Fruit fly (Drosophila melanogaster) whole organism, embryonic: ENCODE results near the gene CG17327.

Experiments
- ATbp ChIP-seq: fragments of 200-800 bp; sonication (Bioruptor generic); optimal IDR thresholded peaks from 2 replicates; lab custom pipeline; 2017; ENCODE audit warnings: missing biosample characterization, mild to moderate bottlenecking, missing genetic modification characterization, missing genetic modification reagents
- B-H2 ChIP-seq: fragments of 200-800 bp; sonication (Bioruptor generic); optimal IDR thresholded peaks from 2 replicates; lab custom pipeline; 2018; ENCODE audit warnings: missing biosample characterization, mild to moderate bottlenecking, missing genetic modification characterization
- CG10431 ChIP-seq: fragments of 200-800 bp; sonication (Bioruptor generic); optimal IDR thresholded peaks from 3 replicates; lab custom pipeline; 2018; ENCODE audit warnings: missing biosample characterization, mild to moderate bottlenecking, missing genetic modification characterization
- CG10543 ChIP-seq: fragments of 200-800 bp; sonication (Bioruptor generic); optimal IDR thresholded peaks from 3 replicates; lab custom pipeline; 2017; ENCODE audit warnings: missing biosample characterization, mild to moderate bottlenecking, missing genetic modification characterization, moderate library complexity
- CG11456 ChIP-seq: fragments of 200-800 bp; sonication (Bioruptor generic); IDR thresholded peaks from 3 replicates; pipeline ENCODE4 v1.3.6; 2022; ENCODE audit warnings: missing biosample characterization, missing genetic modification characterization
- CG12744 ChIP-seq: fragments of 200-800 bp; sonication (Bioruptor generic); optimal IDR thresholded peaks from 2 replicates; lab custom pipeline; 2016; ENCODE audit warnings: missing biosample characterization, missing genetic modification characterization
- CG13287 ChIP-seq: fragments of 200-800 bp; sonication (Bioruptor generic); IDR thresholded peaks from 2 replicates; pipeline ENCODE4 v1.3.6; 2022; ENCODE audit warnings: missing biosample characterization, missing genetic modification characterization; ENCODE audit not compliant: partially characterized antibody
- CG14965 ChIP-seq: fragments of 200-800 bp; sonication (Bioruptor generic); optimal IDR thresholded peaks from 2 replicates; lab custom pipeline; 2016; ENCODE audit warnings: missing biosample characterization, missing genetic modification characterization, borderline replicate concordance
- CG1602 ChIP-seq: fragments of 200-800 bp; sonication (Bioruptor generic); optimal IDR thresholded peaks from 3 replicates; lab custom pipeline; 2016; ENCODE audit warnings: missing biosample characterization, missing genetic modification characterization
- CG17829 ChIP-seq: fragments of 200-800 bp; optimal IDR thresholded peaks from 2 replicates; lab custom pipeline; 2019; ENCODE audit warnings: missing biosample characterization, mild to moderate bottlenecking, missing genetic modification characterization, moderate library complexity
- CG18619 ChIP-seq: fragments of 200-800 bp; sonication (Bioruptor generic); optimal IDR thresholded peaks from 3 replicates; lab custom pipeline; 2017; ENCODE audit warnings: missing biosample characterization, mild to moderate bottlenecking, missing genetic modification characterization
- CG2120 ChIP-seq: fragments of 200-800 bp; sonication (Bioruptor generic); optimal IDR thresholded peaks from 3 replicates; lab custom pipeline; 2016; ENCODE audit warnings: missing biosample characterization, missing genetic modification characterization
- CG2889 ChIP-seq: fragments of 200-800 bp; sonication (Bioruptor generic); IDR thresholded peaks from 3 replicates; pipeline ENCODE4 v1.3.6; 2022; ENCODE audit warnings: missing biosample characterization, missing genetic modification characterization
- CG4404 ChIP-seq: fragments of 200-800 bp; sonication (Bioruptor generic); IDR thresholded peaks from 2 replicates; pipeline ENCODE4 v1.3.6; 2022; ENCODE audit warnings: missing biosample characterization, missing genetic modification characterization
- CG6175 ChIP-seq: fragments of 200-800 bp; sonication (Bioruptor generic); IDR thresholded peaks from 3 replicates; pipeline ENCODE4 v1.3.6; 2022; ENCODE audit warnings: missing biosample characterization, missing genetic modification characterization
- CG6683 ChIP-seq: fragments of 200-800 bp; sonication (Bioruptor generic); optimal IDR thresholded peaks from 2 replicates; lab custom pipeline; 2017; ENCODE audit warnings: missing biosample characterization, mild to moderate bottlenecking, missing genetic modification characterization, missing genetic modification reagents
- CG7357 ChIP-seq: fragments of 200-800 bp; sonication (Bioruptor generic); IDR thresholded peaks from 3 replicates; pipeline ENCODE4 v1.3.6; 2022; ENCODE audit warnings: missing biosample characterization, missing genetic modification characterization
- CG8089 ChIP-seq: fragments of 200-800 bp; sonication (Bioruptor generic); optimal IDR thresholded peaks from 3 replicates; lab custom pipeline; 2016; ENCODE audit warnings: missing biosample characterization, missing genetic modification characterization
- CG8944 ChIP-seq: fragments of 200-800 bp; sonication (Bioruptor generic); optimal IDR thresholded peaks from 3 replicates; lab custom pipeline; 2016; ENCODE audit warnings: missing biosample characterization, missing genetic modification characterization
- CG9727 ChIP-seq: fragments of 200-800 bp; sonication (Bioruptor generic); optimal IDR thresholded peaks from 3 replicates; lab custom pipeline; 2017; ENCODE audit warnings: missing biosample characterization, mild to moderate bottlenecking, missing genetic modification characterization
- CkIIα-i1 ChIP-seq: fragments of 200-800 bp; sonication (Bioruptor generic); IDR thresholded peaks from 2 replicates; pipeline ENCODE4 v1.3.6; 2022; ENCODE audit warnings: missing biosample characterization, missing genetic modification characterization
- CrebB ChIP-seq: fragments of 200-800 bp; sonication (Bioruptor generic); optimal IDR thresholded peaks from 3 replicates; lab custom pipeline; 2018; ENCODE audit warnings: missing biosample characterization, mild to moderate bottlenecking, missing genetic modification characterization
- D19B ChIP-seq: fragments of 200-800 bp; sonication (Bioruptor generic); optimal IDR thresholded peaks from 2 replicates; lab custom pipeline; 2017; ENCODE audit warnings: missing biosample characterization, mild to moderate bottlenecking, missing genetic modification characterization
- Drgx ChIP-seq: fragments of 200-800 bp; sonication (Bioruptor generic); IDR thresholded peaks from 2 replicates; pipeline ENCODE4 v1.3.6; 2022; ENCODE audit warnings: missing biosample characterization, missing genetic modification characterization
- Ets97D ChIP-seq: fragments of 200-800 bp; sonication (Bioruptor generic); optimal IDR thresholded peaks from 3 replicates; lab custom pipeline; 2016; ENCODE audit warnings: missing biosample characterization, missing genetic modification characterization
- Fer1 ChIP-seq: fragments of 200-800 bp; sonication (Bioruptor generic); optimal IDR thresholded peaks from 2 replicates; lab custom pipeline; 2017; ENCODE audit warnings: missing biosample characterization, mild to moderate bottlenecking, missing genetic modification characterization
- Lim3 ChIP-seq: fragments of 200-800 bp; sonication (Bioruptor generic); IDR thresholded peaks from 2 replicates; pipeline ENCODE4 v1.3.6; 2022; ENCODE audit warnings: missing biosample characterization, missing genetic modification characterization
- Oli ChIP-seq: fragments of 200-800 bp; sonication (Bioruptor generic); optimal IDR thresholded peaks from 2 replicates; lab custom pipeline; 2018; ENCODE audit warnings: missing biosample characterization, mild to moderate bottlenecking, missing genetic modification characterization, moderate library complexity
- Sry-δ ChIP-seq: fragments of 200-800 bp; sonication (Bioruptor generic); optimal IDR thresholded peaks from 2 replicates; lab custom pipeline; 2016; ENCODE audit warnings: missing biosample characterization, missing genetic modification characterization
- YL-1 ChIP-seq: fragments of 200-800 bp; sonication (Bioruptor generic); optimal IDR thresholded peaks from 3 replicates; lab custom pipeline; 2017; ENCODE audit warnings: missing biosample characterization, mild to moderate bottlenecking, missing genetic modification characterization
- bcd ChIP-seq: fragments of 200-800 bp; sonication (Bioruptor generic); optimal IDR thresholded peaks from 2 replicates; lab custom pipeline; 2017; ENCODE audit warnings: missing biosample characterization, mild to moderate bottlenecking, missing genetic modification characterization
- chinmo ChIP-seq: fragments of 200-800 bp; sonication (Bioruptor generic); IDR thresholded peaks from 4 replicates; pipeline ENCODE4 v1.3.6; 2022; ENCODE audit warnings: missing biosample characterization, missing genetic modification characterization; ENCODE audit not compliant: partially characterized antibody
- cwo ChIP-seq: fragments of 200-800 bp; sonication (Bioruptor generic); optimal IDR thresholded peaks from 3 replicates; lab custom pipeline; 2017; ENCODE audit warnings: missing biosample characterization, missing genetic modification characterization, mild to moderate bottlenecking, moderate library complexity, missing genetic modification reagents
- dan ChIP-seq: fragments of 200-800 bp; sonication (Bioruptor generic); IDR thresholded peaks from 2 replicates; pipeline ENCODE4 v1.3.6; 2022; ENCODE audit warnings: missing biosample characterization, missing genetic modification characterization
- emc ChIP-seq: fragments of 200-800 bp; sonication (Bioruptor generic); optimal IDR thresholded peaks from 2 replicates; lab custom pipeline; 2016; ENCODE audit warnings: missing biosample characterization, missing genetic modification characterization
- fd102C ChIP-seq: fragments of 200-800 bp; sonication (Bioruptor generic); optimal IDR thresholded peaks from 2 replicates; lab custom pipeline; 2018; ENCODE audit warnings: missing biosample characterization, mild to moderate bottlenecking, missing genetic modification characterization, moderate library complexity
- gcm ChIP-seq: fragments of 200-800 bp; sonication (Bioruptor generic); optimal IDR thresholded peaks from 2 replicates; lab custom pipeline; 2019; ENCODE audit warnings: missing biosample characterization, mild to moderate bottlenecking, missing genetic modification characterization, moderate library complexity
- grau ChIP-seq: fragments of 200-800 bp; optimal IDR thresholded peaks from 3 replicates; lab custom pipeline; 2019; ENCODE audit warnings: missing biosample characterization, mild to moderate bottlenecking, missing genetic modification characterization, moderate library complexity
- gsb-n ChIP-seq: fragments of 200-800 bp; sonication (Bioruptor generic); optimal IDR thresholded peaks from 3 replicates; lab custom pipeline; 2018; ENCODE audit warnings: missing biosample characterization, mild to moderate bottlenecking, missing genetic modification characterization
- ham ChIP-seq: fragments of 200-800 bp; sonication (Bioruptor generic); IDR thresholded peaks from 2 replicates; pipeline ENCODE4 v1.3.6; 2022; ENCODE audit warnings: missing biosample characterization, missing genetic modification characterization
- lab ChIP-seq: fragments of 200-800 bp; sonication (Bioruptor generic); optimal IDR thresholded peaks from 3 replicates; lab custom pipeline; 2017; ENCODE audit warnings: missing biosample characterization, missing genetic modification characterization, mild to moderate bottlenecking, moderate library complexity, missing genetic modification reagents
- odd ChIP-seq: fragments of 200-800 bp; sonication (Bioruptor generic); optimal IDR thresholded peaks from 2 replicates; lab custom pipeline; 2017; ENCODE audit warnings: missing biosample characterization, mild to moderate bottlenecking, missing genetic modification characterization
- rib ChIP-seq: fragments of 200-800 bp; sonication (Bioruptor generic); IDR thresholded peaks from 2 replicates; pipeline ENCODE4 v1.3.6; 2022; ENCODE audit warnings: missing biosample characterization, missing genetic modification characterization
- shn ChIP-seq: fragments of 200-800 bp; sonication (Bioruptor generic); optimal IDR thresholded peaks from 3 replicates; lab custom pipeline; 2016; ENCODE audit warnings: missing biosample characterization, missing genetic modification characterization
- slou ChIP-seq: fragments of 200-800 bp; sonication (Bioruptor generic); optimal IDR thresholded peaks from 3 replicates; lab custom pipeline; 2016; ENCODE audit warnings: missing biosample characterization, missing genetic modification characterization
- sob ChIP-seq: fragments of 200-800 bp; sonication (Bioruptor generic); IDR thresholded peaks from 2 replicates; pipeline ENCODE4 v1.3.6; 2022; ENCODE audit warnings: missing biosample characterization, missing genetic modification characterization
- unpg ChIP-seq: fragments of 200-800 bp; sonication (Bioruptor generic); optimal IDR thresholded peaks from 3 replicates; lab custom pipeline; 2018; ENCODE audit warnings: missing biosample characterization, mild to moderate bottlenecking, missing genetic modification characterization, moderate library complexity
- zen ChIP-seq: fragments of 200-800 bp; sonication (Bioruptor generic); optimal IDR thresholded peaks from 3 replicates; lab custom pipeline; 2018; ENCODE audit warnings: missing biosample characterization, mild to moderate bottlenecking, missing genetic modification characterization, moderate library complexity

The CG17327 gene

dm6 chr3R:13017623-13018036 lies 20.1 kb upstream of the CG17327 start (continued):
- TF ChIP-seq Sry-δ (GFP tag; lab: Kevin White, UChicago) = no peak
- TF ChIP-seq Lim3 (GFP tag; lab: Robert Waterston, UW) = no peak
- no peak for TF ChIP-seq CG10431
- no peak for TF ChIP-seq Oli
- no peak for TF ChIP-seq CG8944 (GFP tag; lab: Kevin White, UChicago)
- no peak for TF ChIP-seq CG9727 (GFP tag; lab: Kevin White, UChicago)
- peak; percentile 92 for TF ChIP-seq chinmo
- TF ChIP-seq Drgx = peak; percentile 43
- TF ChIP-seq CG17829 (tag; lab: Kevin White, UChicago) = no peak
- TF ChIP-seq lab (GFP tag; lab: Kevin White, UChicago) = peak; percentile 35
- TF ChIP-seq bcd = no peak
- TF ChIP-seq sob (GFP tag; lab: Robert Waterston, UW) = no peak
- peak; percentile 67; the same call in 1 of the 2 replicates for TF ChIP-seq rib (GFP tag; lab: Robert Waterston, UW)

- TF ChIP-seq odd (GFP tag; lab: Kevin White, UChicago) = no peak
- no peak for TF ChIP-seq CkIIα-i1 (GFP tag; lab: Robert Waterston, UW)
- TF ChIP-seq CG4404 = no peak
- no peak for TF ChIP-seq zen (tag; lab: Kevin White, UChicago)
- TF ChIP-seq Fer1 (GFP tag; lab: Kevin White, UChicago) = no peak
- no peak for TF ChIP-seq CrebB (tag; lab: Kevin White, UChicago)
- TF ChIP-seq YL-1 = no peak
- TF ChIP-seq ATbp (GFP tag; lab: Kevin White, UChicago) = no peak
- TF ChIP-seq CG13287 = no peak; the same call in 1 of the 2 replicates
- peak; percentile 86 for TF ChIP-seq CG6175 (GFP tag; lab: Robert Waterston, UW)
- no peak for TF ChIP-seq CG2889 (GFP tag; lab: Robert Waterston, UW)
- TF ChIP-seq gsb-n = no peak
- no peak for TF ChIP-seq D19B (GFP tag; lab: Kevin White, UChicago)
- TF ChIP-seq Ets97D (GFP tag; lab: Kevin White, UChicago) = no peak
- TF ChIP-seq Sry-δ (GFP tag; lab: Kevin White, UChicago) = no peak
- TF ChIP-seq CG14965 (GFP tag; lab: Kevin White, UChicago) = no peak
- peak; percentile 59 for TF ChIP-seq CG2120 (GFP tag; lab: Kevin White, UChicago)
- TF ChIP-seq CG18619 = no peak
- no peak for TF ChIP-seq CG8089 (GFP tag; lab: Kevin White, UChicago)
- TF ChIP-seq unpg (GFP tag; lab: Kevin White, UChicago) = no peak
- TF ChIP-seq CG12744 (GFP tag; lab: Kevin White, UChicago) = no peak
- TF ChIP-seq B-H2 = peak; percentile 6
- no peak for TF ChIP-seq gcm
- no peak for TF ChIP-seq cwo
- peak; percentile 5 for TF ChIP-seq grau (tag; lab: Kevin White, UChicago)
- no peak for TF ChIP-seq CG11456 (GFP tag; lab: Robert Waterston, UW)
- TF ChIP-seq CG7357 (GFP tag; lab: Robert Waterston, UW) = no peak
- TF ChIP-seq emc (GFP tag; lab: Kevin White, UChicago) = no peak
- TF ChIP-seq CG1602 (GFP tag; lab: Kevin White, UChicago) = no peak
- TF ChIP-seq shn (GFP tag; lab: Kevin White, UChicago) = peak; percentile 47
- no peak for TF ChIP-seq fd102C (GFP tag; lab: Kevin White, UChicago)
- no peak for TF ChIP-seq slou (GFP tag; lab: Kevin White, UChicago)
- peak; percentile 37 for TF ChIP-seq CG10543
- no peak for TF ChIP-seq CG6683 (GFP tag; lab: Kevin White, UChicago)
- no peak for TF ChIP-seq dan (GFP tag; lab: Robert Waterston, UW)
- TF ChIP-seq ham (GFP tag; lab: Robert Waterston, UW) = no peak
Observed at dm6 chr3R:13015811-13016766, 18.6 kb upstream of the CG17327 start.
